Worm (Caenorhabditis elegans) whole organism, late embryonic: ENCODE results near the gene tdpo-1.

ENCODE experiments used
- C38D4.7 ChIP-seq: fragments of 200-800 bp; sonication (Bioruptor generic); optimal IDR thresholded peaks from 2 replicates; lab custom pipeline; 2018; ENCODE audit warnings: mild to moderate bottlenecking, missing genetic modification characterization, moderate library complexity, missing compliant biosample characterization
- F13H6.1 ChIP-seq: sonication (generic microtip); optimal IDR thresholded peaks from 2 replicates; lab custom pipeline; 2016; ENCODE audit warnings: missing genetic modification characterization, missing compliant biosample characterization
- K09A11.1 ChIP-seq: sonication (generic microtip); optimal IDR thresholded peaks from 2 replicates; lab custom pipeline; 2017; ENCODE audit warnings: antibody characterized with exemption, mild to moderate bottlenecking, missing genetic modification characterization, missing compliant biosample characterization; ENCODE audit not compliant: insufficient read depth
- T23F11.4 ChIP-seq: fragments of 200-800 bp; sonication (Bioruptor generic); optimal IDR thresholded peaks from 2 replicates; lab custom pipeline; 2018; ENCODE audit warnings: mild to moderate bottlenecking, missing genetic modification characterization, missing compliant biosample characterization
- Y22D7AL.16 ChIP-seq: sonication (generic microtip); optimal IDR thresholded peaks from 2 replicates; lab custom pipeline; 2016; ENCODE audit warnings: missing genetic modification characterization, missing compliant biosample characterization
- ceh-14 ChIP-seq: sonication (generic microtip); optimal IDR thresholded peaks from 2 replicates; lab custom pipeline; 2016; ENCODE audit warnings: missing genotype, missing genetic modification characterization, missing compliant biosample characterization
- ceh-18 ChIP-seq: sonication (generic microtip); optimal IDR thresholded peaks from 2 replicates; lab custom pipeline; 2016; ENCODE audit warnings: missing genetic modification characterization, missing compliant biosample characterization
- ceh-19 ChIP-seq: fragments of 200-800 bp; sonication (Bioruptor generic); optimal IDR thresholded peaks from 2 replicates; lab custom pipeline; 2018; ENCODE audit warnings: mild to moderate bottlenecking, missing genetic modification characterization, missing compliant biosample characterization
- ceh-2 ChIP-seq: sonication (generic microtip); optimal IDR thresholded peaks from 2 replicates; lab custom pipeline; 2016; ENCODE audit warnings: missing genotype, missing genetic modification characterization, missing compliant biosample characterization
- ceh-24 ChIP-seq: sonication (generic microtip); optimal IDR thresholded peaks from 2 replicates; lab custom pipeline; 2016; ENCODE audit warnings: mild to moderate bottlenecking, missing genetic modification characterization, missing compliant biosample characterization
- ceh-30 ChIP-seq: fragments of 150-350 bp; optimal IDR thresholded peaks from 2 replicates; lab custom pipeline; 2014; ENCODE audit warnings: missing biosample characterization, missing genetic modification characterization
- ceh-31 ChIP-seq: sonication (generic microtip); optimal IDR thresholded peaks from 2 replicates; lab custom pipeline; 2016; ENCODE audit warnings: missing genetic modification characterization, missing compliant biosample characterization
- ceh-34 ChIP-seq: sonication (generic microtip); optimal IDR thresholded peaks from 2 replicates; lab custom pipeline; 2016; ENCODE audit warnings: mild to moderate bottlenecking, missing genetic modification characterization, missing compliant biosample characterization
- ceh-45 ChIP-seq: fragments of 200-800 bp; sonication (Bioruptor generic); IDR thresholded peaks from 2 replicates; pipeline ENCODE4 v1.3.6; 2022; ENCODE audit warnings: missing genetic modification reagents, missing genetic modification characterization, missing compliant biosample characterization
- ceh-6 ChIP-seq: fragments of 200-800 bp; sonication (Bioruptor generic); optimal IDR thresholded peaks from 2 replicates; lab custom pipeline; 2018; ENCODE audit warnings: mild to moderate bottlenecking, missing genetic modification characterization, missing compliant biosample characterization
- ceh-9 ChIP-seq: sonication (generic microtip); optimal IDR thresholded peaks from 2 replicates; lab custom pipeline; 2016; ENCODE audit warnings: mild to moderate bottlenecking, missing genetic modification characterization, inconsistent platforms, missing compliant biosample characterization
- che-1 ChIP-seq: sonication (generic microtip); optimal IDR thresholded peaks from 2 replicates; lab custom pipeline; 2016; ENCODE audit warnings: mild to moderate bottlenecking, missing genetic modification characterization, missing compliant biosample characterization
- dve-1 ChIP-seq: sonication (generic microtip); optimal IDR thresholded peaks from 2 replicates; lab custom pipeline; 2017; ENCODE audit warnings: antibody characterized with exemption, mild to moderate bottlenecking, missing genetic modification characterization, missing compliant biosample characterization
- elt-2 ChIP-seq: sonication (generic microtip); optimal IDR thresholded peaks from 2 replicates; lab custom pipeline; 2016; ENCODE audit warnings: missing genetic modification reagents, missing genetic modification characterization, missing compliant biosample characterization
- elt-4 ChIP-seq: sonication (generic microtip); optimal IDR thresholded peaks from 2 replicates; lab custom pipeline; 2016; ENCODE audit warnings: missing genetic modification characterization, missing compliant biosample characterization
- fkh-6 ChIP-seq: sonication (generic microtip); optimal IDR thresholded peaks from 2 replicates; lab custom pipeline; 2016; ENCODE audit warnings: missing genetic modification characterization, missing compliant biosample characterization
- hlh-15 ChIP-seq: sonication (generic microtip); optimal IDR thresholded peaks from 2 replicates; lab custom pipeline; 2016; ENCODE audit warnings: missing genetic modification characterization, missing compliant biosample characterization
- hlh-6 ChIP-seq: sonication (generic microtip); optimal IDR thresholded peaks from 2 replicates; lab custom pipeline; 2016; ENCODE audit warnings: missing genotype, missing genetic modification characterization, missing compliant biosample characterization
- hlh-8 ChIP-seq: sonication (generic microtip); optimal IDR thresholded peaks from 2 replicates; lab custom pipeline; 2016; ENCODE audit warnings: missing genotype, missing genetic modification characterization, missing compliant biosample characterization
- lim-6 ChIP-seq: sonication (generic microtip); optimal IDR thresholded peaks from 2 replicates; lab custom pipeline; 2016; ENCODE audit warnings: missing genetic modification characterization, missing compliant biosample characterization
- mec-3 ChIP-seq: sonication (generic microtip); optimal IDR thresholded peaks from 2 replicates; lab custom pipeline; 2016; ENCODE audit warnings: borderline replicate concordance, missing genetic modification characterization, missing compliant biosample characterization
- nfya-1 ChIP-seq: sonication (generic microtip); optimal IDR thresholded peaks from 2 replicates; lab custom pipeline; 2017; ENCODE audit warnings: missing genetic modification characterization, mild to moderate bottlenecking, missing compliant biosample characterization, antibody characterized with exemption, moderate library complexity
- odd-2 ChIP-seq: sonication (generic microtip); optimal IDR thresholded peaks from 2 replicates; lab custom pipeline; 2017; ENCODE audit warnings: antibody characterized with exemption, mild to moderate bottlenecking, missing genetic modification characterization, missing compliant biosample characterization
- pag-3 ChIP-seq: sonication (generic microtip); optimal IDR thresholded peaks from 2 replicates; lab custom pipeline; 2016; ENCODE audit warnings: missing compliant biosample characterization, missing genetic modification characterization, borderline replicate concordance
- pha-4 ChIP-seq: fragments of 150-350 bp; optimal IDR thresholded peaks from 2 replicates; lab custom pipeline; 2018; ENCODE audit warnings: missing biosample characterization, missing genetic modification reagents, missing genetic modification characterization
- rnt-1 ChIP-seq: sonication (generic microtip); optimal IDR thresholded peaks from 2 replicates; lab custom pipeline; 2016; ENCODE audit warnings: missing genetic modification characterization, missing compliant biosample characterization
- sdc-2 ChIP-seq: sonication (generic microtip); optimal IDR thresholded peaks from 2 replicates; lab custom pipeline; 2016; ENCODE audit warnings: missing genotype, missing genetic modification characterization, missing compliant biosample characterization
- sox-2 ChIP-seq: fragments of 200-800 bp; sonication (Bioruptor generic); IDR thresholded peaks from 2 replicates; pipeline ENCODE4 v1.3.6; 2022; ENCODE audit warnings: missing genetic modification reagents, missing genetic modification characterization, missing compliant biosample characterization
- sox-4 ChIP-seq: sonication (generic microtip); optimal IDR thresholded peaks from 2 replicates; lab custom pipeline; 2017; ENCODE audit warnings: mild to moderate bottlenecking, missing genetic modification characterization, inconsistent platforms, missing compliant biosample characterization
- tbx-2 ChIP-seq: sonication (generic microtip); optimal IDR thresholded peaks from 2 replicates; lab custom pipeline; 2016; ENCODE audit warnings: missing genetic modification characterization, missing compliant biosample characterization
- tbx-7 ChIP-seq: sonication (generic microtip); optimal IDR thresholded peaks from 2 replicates; lab custom pipeline; 2016; ENCODE audit warnings: missing genotype, missing genetic modification characterization, missing compliant biosample characterization
- unc-55 ChIP-seq: sonication (generic microtip); optimal IDR thresholded peaks from 2 replicates; lab custom pipeline; 2017; ENCODE audit warnings: missing biosample characterization, missing genetic modification reagents, missing genetic modification characterization

Gene tdpo-1

ce11 chrIV:1959554-1959953, at the start of gene tdpo-1:
TSS of gene tdpo-1 (plus strand) at chrIV:1959854.
- TF ChIP-seq C38D4.7 (GFP tag; lab: Kevin White, UChicago) (no peak), che-1 (tag; lab: Kevin White, UChicago) (no peak), sox-2 (GFP tag; lab: Robert Waterston, UW) (no peak), pha-4 (no peak), ceh-14 (tag; lab: Kevin White, UChicago) (no peak), ceh-9 (tag; lab: Kevin White, UChicago) (no peak), K09A11.1 (tag; lab: Kevin White, UChicago) (no peak), lim-6 (tag; lab: Kevin White, UChicago) (no peak), odd-2 (tag; lab: Kevin White, UChicago) (no peak), F13H6.1 (no peak), ceh-19 (GFP tag; lab: Kevin White, UChicago) (no peak), ceh-31 (tag; lab: Kevin White, UChicago) (no peak), tbx-2 (tag; lab: Kevin White, UChicago) (no peak), ceh-30 (no peak), ceh-45 (GFP tag; lab: Robert Waterston, UW) (no peak), elt-4 (tag; lab: Kevin White, UChicago) (no peak), ceh-34 (tag; lab: Kevin White, UChicago) (no peak)
- TF ChIP-seq, all 69 proteins: peak for 0

ce11 chrIV:1911273-1911672, 48.4 kb upstream of the tdpo-1 start:
- TF ChIP-seq tbx-2 (tag; lab: Kevin White, UChicago), result peak; percentile 0
- peak; percentile 87 for TF ChIP-seq rnt-1
- TF ChIP-seq unc-55, result no peak
- TF ChIP-seq T23F11.4, result peak; percentile 10
- TF ChIP-seq tbx-7 (tag; lab: Kevin White, UChicago), result no peak

- TF ChIP-seq nfya-1 (tag; lab: Kevin White, UChicago) (no peak), pag-3 (tag; lab: Kevin White, UChicago) (no peak), F13H6.1 (no peak), ceh-24 (tag; lab: Kevin White, UChicago) (no peak), pha-4 (no peak), hlh-8 (tag; lab: Kevin White, UChicago) (no peak), ceh-18 (tag; lab: Kevin White, UChicago) (no peak), ceh-6 (GFP tag; lab: Kevin White, UChicago) (no peak), ceh-9 (tag; lab: Kevin White, UChicago) (no peak), ceh-45 (GFP tag; lab: Robert Waterston, UW) (no peak), fkh-6 (tag; lab: Kevin White, UChicago) (no peak), hlh-15 (tag; lab: Kevin White, UChicago) (no peak), odd-2 (tag; lab: Kevin White, UChicago) (no peak), Y22D7AL.16 (tag; lab: Kevin White, UChicago) (no peak), tbx-2 (tag; lab: Kevin White, UChicago) (no peak), sdc-2 (tag; lab: Kevin White, UChicago) (no peak), hlh-6 (tag; lab: Kevin White, UChicago) (no peak)
Measured at ce11 chrIV:1914900-1915299, 44.8 kb upstream of the tdpo-1 start.

ce11 chrIV:1915549-1915948, 44.1 kb upstream of the tdpo-1 start:
- TF ChIP-seq hlh-8 (tag; lab: Kevin White, UChicago) (no peak), ceh-6 (GFP tag; lab: Kevin White, UChicago) (no peak), ceh-30 (no peak), mec-3 (tag; lab: Kevin White, UChicago) (no peak), elt-2 (tag; lab: Kevin White, UChicago) (no peak)
- TF ChIP-seq, all 69 proteins: peak for 0

ce11 chrIV:1916247-1916646, 43.4 kb upstream of the tdpo-1 start:
- no peak for TF ChIP-seq sox-4 (tag; lab: Kevin White, UChicago)
- TF ChIP-seq ceh-2 (tag; lab: Kevin White, UChicago), result no peak
- no peak for TF ChIP-seq dve-1 (tag; lab: Kevin White, UChicago)
- TF ChIP-seq sox-2 (GFP tag; lab: Robert Waterston, UW), result peak; percentile 90
